Worm (Caenorhabditis elegans): ENCODE measurements around the gene C44H9.7.

DNA sequence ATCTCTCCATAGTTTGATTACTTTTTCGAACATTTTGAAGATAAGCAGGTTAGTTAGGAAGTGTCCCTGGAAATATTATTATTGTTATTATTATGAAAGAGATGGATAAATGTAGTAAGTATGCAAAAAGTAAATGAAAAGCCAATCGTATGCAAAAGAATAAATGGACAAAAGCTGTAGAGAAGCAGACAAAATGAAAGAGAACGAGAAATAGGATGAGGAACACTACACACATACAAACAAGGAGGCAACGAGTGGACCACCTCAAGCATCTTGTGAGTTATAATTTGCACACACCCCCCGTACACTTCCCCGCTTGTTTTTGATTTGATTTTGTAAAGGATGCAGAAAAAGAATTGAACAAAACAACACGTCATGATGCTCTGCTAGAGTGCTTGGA lies 43.5 kb downstream of the C44H9.7 start, which contains the start of gene ZC443.2:
- TF ChIP-seq unc-86 (tag; optimal IDR thresholded peaks at IDR 0.05): no peak
- TF ChIP-seq ceh-14 (tag; optimal IDR thresholded peaks at IDR 0.05): no peak
- no peak for TF ChIP-seq npax-4 (tag; optimal IDR thresholded peaks at IDR 0.05)
- TF ChIP-seq ceh-45 (GFP tag; IDR thresholded peaks at IDR 0.05): no peak
- TF ChIP-seq pax-1 (tag; optimal IDR thresholded peaks at IDR 0.05): no peak
- TF ChIP-seq ceh-19 (GFP tag; optimal IDR thresholded peaks at IDR 0.05): no peak
- no peak for TF ChIP-seq sox-4 (tag; optimal IDR thresholded peaks at IDR 0.05)
- no peak for TF ChIP-seq unc-42 (tag; optimal IDR thresholded peaks at IDR 0.05)
- TF ChIP-seq dve-1 (tag; optimal IDR thresholded peaks at IDR 0.05): no peak
- no peak for TF ChIP-seq elt-2 (tag; optimal IDR thresholded peaks at IDR 0.05)
- TF ChIP-seq nhr-11 (tag; optimal IDR thresholded peaks at IDR 0.05): no peak
- TF ChIP-seq pha-4 (tag; optimal IDR thresholded peaks at IDR 0.05): no peak
- TF ChIP-seq ttx-3 (tag; optimal IDR thresholded peaks at IDR 0.05): no peak
